Worm (Caenorhabditis elegans) whole organism, young adult: ENCODE results near the gene rps-9.

Experiments
- B0019.2 ChIP-seq: fragments of 200-800 bp; sonication (Bioruptor generic); conservative IDR thresholded peaks from 2 replicates; pipeline ENCODE4 v1.3.6; 2022; ENCODE audit warnings: missing genetic modification reagents, missing genetic modification characterization, missing compliant biosample characterization
- C17E4.6 ChIP-seq: fragments of 200-800 bp; sonication (Bioruptor generic); IDR thresholded peaks from 2 replicates; pipeline ENCODE4 v1.3.6; 2022; ENCODE audit warnings: missing genetic modification reagents, missing genetic modification characterization, missing compliant biosample characterization
- F22D6.2 ChIP-seq: sonication (generic microtip); optimal IDR thresholded peaks from 2 replicates; lab custom pipeline; 2016; ENCODE audit warnings: mild to moderate bottlenecking, missing genetic modification characterization, missing compliant biosample characterization
- F39B2.1 ChIP-seq: fragments of 200-800 bp; sonication (Bioruptor generic); IDR thresholded peaks from 2 replicates; pipeline ENCODE4 v1.3.6; 2022; ENCODE audit warnings: missing genetic modification reagents, missing genetic modification characterization, missing compliant biosample characterization
- F52B5.7 ChIP-seq: sonication (generic microtip); optimal IDR thresholded peaks from 2 replicates; lab custom pipeline; 2016; ENCODE audit warnings: mild to moderate bottlenecking, missing genetic modification characterization, missing compliant biosample characterization
- F55B11.4 ChIP-seq: sonication (generic microtip); optimal IDR thresholded peaks from 2 replicates; lab custom pipeline; 2016; ENCODE audit warnings: missing compliant biosample characterization, missing genetic modification characterization, borderline replicate concordance; ENCODE audit not compliant: insufficient read depth
- F57C9.4 ChIP-seq: sonication (generic microtip); optimal IDR thresholded peaks from 2 replicates; lab custom pipeline; 2017; ENCODE audit warnings: mild to moderate bottlenecking, missing genetic modification characterization, missing compliant biosample characterization
- K11D2.4 ChIP-seq: fragments of 200-800 bp; sonication (Bioruptor generic); IDR thresholded peaks from 2 replicates; pipeline ENCODE4 v1.3.6; 2022; ENCODE audit warnings: missing genetic modification reagents, missing genetic modification characterization, missing compliant biosample characterization
- K12H6.12 ChIP-seq: fragments of 200-800 bp; sonication (Bioruptor generic); optimal IDR thresholded peaks from 2 replicates; lab custom pipeline; 2018; ENCODE audit warnings: mild to moderate bottlenecking, missing genetic modification characterization, missing compliant biosample characterization
- T07F8.4 ChIP-seq: sonication (generic microtip); optimal IDR thresholded peaks from 2 replicates; lab custom pipeline; 2016; ENCODE audit warnings: mild to moderate bottlenecking, missing genetic modification characterization, moderate library complexity, missing compliant biosample characterization
- T26A5.8 ChIP-seq: sonication (generic microtip); optimal IDR thresholded peaks from 2 replicates; lab custom pipeline; 2016; ENCODE audit warnings: missing genetic modification characterization, missing compliant biosample characterization
- Y53F4B.3 ChIP-seq: fragments of 200-800 bp; sonication (Bioruptor generic); IDR thresholded peaks from 2 replicates; pipeline ENCODE4 v1.3.6; 2022; ENCODE audit warnings: missing genetic modification reagents, missing genetic modification characterization, missing compliant biosample characterization
- Y53G8AR.9 ChIP-seq: fragments of 200-800 bp; sonication (Bioruptor generic); conservative IDR thresholded peaks from 2 replicates; pipeline ENCODE4 v1.3.6; 2022; ENCODE audit warnings: missing genetic modification reagents, missing genetic modification characterization, missing compliant biosample characterization
- Y95B8A.8 ChIP-seq: fragments of 200-800 bp; sonication (Bioruptor generic); IDR thresholded peaks from 2 replicates; pipeline ENCODE4 v1.3.6; 2022; ENCODE audit warnings: missing genetic modification reagents, missing genetic modification characterization, missing compliant biosample characterization
- atf-7 ChIP-seq: sonication (generic microtip); optimal IDR thresholded peaks from 2 replicates; lab custom pipeline; 2017; ENCODE audit warnings: mild to moderate bottlenecking, missing genetic modification characterization, missing compliant biosample characterization
- attf-3 ChIP-seq: fragments of 200-800 bp; sonication (Bioruptor generic); conservative IDR thresholded peaks from 2 replicates; pipeline ENCODE4 v1.3.6; 2022; ENCODE audit warnings: missing genetic modification reagents, missing genetic modification characterization, missing compliant biosample characterization
- attf-5 ChIP-seq: fragments of 200-800 bp; sonication (Bioruptor generic); optimal IDR thresholded peaks from 2 replicates; lab custom pipeline; 2018; ENCODE audit warnings: mild to moderate bottlenecking, missing genetic modification characterization, missing compliant biosample characterization
- attf-6 ChIP-seq: fragments of 200-800 bp; sonication (Bioruptor generic); IDR thresholded peaks from 2 replicates; pipeline ENCODE4 v1.3.6; 2022; ENCODE audit warnings: missing genetic modification reagents, missing genetic modification characterization, missing compliant biosample characterization
- ccch-3 ChIP-seq: fragments of 200-800 bp; sonication (Bioruptor generic); optimal IDR thresholded peaks from 2 replicates; lab custom pipeline; 2018; ENCODE audit warnings: mild to moderate bottlenecking, missing genetic modification characterization, missing compliant biosample characterization
- ceh-58 ChIP-seq: fragments of 200-800 bp; sonication (Bioruptor generic); IDR thresholded peaks from 2 replicates; pipeline ENCODE4 v1.3.6; 2022; ENCODE audit warnings: missing genetic modification characterization, missing compliant biosample characterization
- ceh-91 ChIP-seq: fragments of 200-800 bp; sonication (Bioruptor generic); IDR thresholded peaks from 2 replicates; pipeline ENCODE4 v1.3.6; 2022; ENCODE audit warnings: missing genetic modification reagents, missing genetic modification characterization, missing compliant biosample characterization
- chd-7 ChIP-seq: sonication (generic microtip); optimal IDR thresholded peaks from 2 replicates; lab custom pipeline; 2016; ENCODE audit warnings: mild to moderate bottlenecking, missing genetic modification characterization, moderate library complexity, missing compliant biosample characterization
- dox-1 ChIP-seq: fragments of 200-800 bp; sonication (Bioruptor generic); IDR thresholded peaks from 2 replicates; pipeline ENCODE4 v1.3.6; 2022; ENCODE audit warnings: missing genetic modification reagents, missing genetic modification characterization, missing compliant biosample characterization
- dpff-1 ChIP-seq: sonication (generic microtip); optimal IDR thresholded peaks from 2 replicates; lab custom pipeline; 2017; ENCODE audit warnings: mild to moderate bottlenecking, missing genetic modification characterization, missing compliant biosample characterization
- egl-18 ChIP-seq: fragments of 200-800 bp; sonication (Bioruptor generic); IDR thresholded peaks from 2 replicates; pipeline ENCODE4 v1.3.6; 2022; ENCODE audit warnings: missing genetic modification reagents, missing genetic modification characterization, missing compliant biosample characterization
- him-1 ChIP-seq: sonication (generic microtip); optimal IDR thresholded peaks from 2 replicates; lab custom pipeline; 2016; ENCODE audit warnings: missing genotype, missing genetic modification reagents, missing genetic modification characterization, missing compliant biosample characterization
- hlh-12 ChIP-seq: sonication (generic microtip); optimal IDR thresholded peaks from 2 replicates; lab custom pipeline; 2016; ENCODE audit warnings: missing genetic modification characterization, missing compliant biosample characterization
- hmg-20 ChIP-seq: fragments of 200-800 bp; sonication (Bioruptor generic); IDR thresholded peaks from 2 replicates; pipeline ENCODE4 v1.3.6; 2022; ENCODE audit warnings: missing genetic modification reagents, missing genetic modification characterization, missing compliant biosample characterization
- hrde-1 ChIP-seq: sonication (generic microtip); optimal IDR thresholded peaks from 2 replicates; lab custom pipeline; 2016; ENCODE audit warnings: missing genetic modification characterization, mild to moderate bottlenecking, missing compliant biosample characterization, moderate library complexity, missing genotype, missing genetic modification reagents, borderline replicate concordance
- lin-35 ChIP-seq, 3 experiments: fragments of 150-350 bp in 2 of 3; sonication (generic microtip) in 1 of 3; optimal IDR thresholded peaks; 2 replicates each; lab custom pipeline; 2014 to 2018; ENCODE audit warnings: missing biosample characterization in 3 of 3, missing genetic modification characterization in 3 of 3, missing genetic modification reagents in 3 of 3
- lin-40 ChIP-seq: sonication (generic microtip); optimal IDR thresholded peaks from 2 replicates; lab custom pipeline; 2016; ENCODE audit warnings: missing genetic modification characterization, mild to moderate bottlenecking, missing compliant biosample characterization, missing genotype, missing genetic modification reagents
- lsl-1 ChIP-seq: fragments of 200-800 bp; sonication (Bioruptor generic); optimal IDR thresholded peaks from 2 replicates; lab custom pipeline; 2018; ENCODE audit warnings: mild to moderate bottlenecking, missing genetic modification characterization, moderate library complexity, missing compliant biosample characterization
- lsy-27 ChIP-seq: sonication (generic microtip); optimal IDR thresholded peaks from 2 replicates; lab custom pipeline; 2017; ENCODE audit warnings: missing genetic modification characterization, mild to moderate bottlenecking, missing compliant biosample characterization, antibody characterized with exemption, missing genotype, borderline replicate concordance; ENCODE audit not compliant: insufficient read depth
- madf-3 ChIP-seq: fragments of 200-800 bp; sonication (Bioruptor generic); IDR thresholded peaks from 2 replicates; pipeline ENCODE4 v1.3.6; 2022; ENCODE audit warnings: missing genetic modification reagents, missing genetic modification characterization, missing compliant biosample characterization
- mes-4 ChIP-seq: sonication (generic microtip); optimal IDR thresholded peaks from 2 replicates; lab custom pipeline; 2016; ENCODE audit warnings: missing genotype, missing genetic modification characterization, missing compliant biosample characterization
- mxl-1 ChIP-seq: sonication (generic microtip); optimal IDR thresholded peaks from 2 replicates; lab custom pipeline; 2016; ENCODE audit warnings: missing genetic modification characterization, missing compliant biosample characterization
- nhr-120 ChIP-seq: fragments of 200-800 bp; sonication (Bioruptor generic); IDR thresholded peaks from 2 replicates; pipeline ENCODE4 v1.3.6; 2022; ENCODE audit warnings: missing genetic modification characterization, missing compliant biosample characterization
- nhr-27 ChIP-seq: fragments of 200-800 bp; sonication (Bioruptor generic); optimal IDR thresholded peaks from 2 replicates; lab custom pipeline; 2018; ENCODE audit warnings: mild to moderate bottlenecking, missing genetic modification characterization, moderate library complexity, missing compliant biosample characterization
- nhr-90 ChIP-seq: sonication (generic microtip); optimal IDR thresholded peaks from 2 replicates; lab custom pipeline; 2016; ENCODE audit warnings: missing genotype, mild to moderate bottlenecking, missing genetic modification characterization, missing compliant biosample characterization
- rpc-1 ChIP-seq, 2 experiments: fragments of 150-350 bp in 1 of 2; sonication (generic microtip) in 1 of 2; optimal IDR thresholded peaks; 2 replicates each; lab custom pipeline; 2014 to 2018; ENCODE audit warnings: missing biosample characterization in 1 of 2, missing genetic modification characterization in 1 of 2, missing genetic modification reagents in 1 of 2, missing genotype in 1 of 2
- sdz-38 ChIP-seq: sonication (generic microtip); optimal IDR thresholded peaks from 2 replicates; lab custom pipeline; 2016; ENCODE audit warnings: missing genotype, missing genetic modification characterization, missing compliant biosample characterization
- snpc-1.1 ChIP-seq: sonication (generic microtip); optimal IDR thresholded peaks from 2 replicates; lab custom pipeline; 2017; ENCODE audit warnings: missing genetic modification characterization, mild to moderate bottlenecking, missing compliant biosample characterization, antibody characterized with exemption, moderate library complexity, missing genotype, missing genetic modification reagents; ENCODE audit not compliant: insufficient read depth
- snpc-1.3 ChIP-seq: sonication (generic microtip); optimal IDR thresholded peaks from 2 replicates; lab custom pipeline; 2017; ENCODE audit warnings: missing genetic modification characterization, mild to moderate bottlenecking, missing compliant biosample characterization, antibody characterized with exemption, moderate library complexity, missing genotype, missing genetic modification reagents; ENCODE audit not compliant: insufficient read depth
- tbp1 ChIP-seq: fragments of 200-800 bp; sonication (Bioruptor generic); optimal IDR thresholded peaks from 2 replicates; lab custom pipeline; 2018; ENCODE audit warnings: mild to moderate bottlenecking, missing genetic modification characterization, missing compliant biosample characterization
- unc-130 ChIP-seq: sonication (generic microtip); optimal IDR thresholded peaks from 2 replicates; lab custom pipeline; 2016; ENCODE audit warnings: missing genetic modification reagents, missing genetic modification characterization, missing compliant biosample characterization
- unc-62 ChIP-seq: fragments of 150-350 bp; optimal IDR thresholded peaks from 2 replicates; lab custom pipeline; 2014; ENCODE audit warnings: missing biosample characterization, missing genetic modification reagents, missing genetic modification characterization
- zfh-2 ChIP-seq: fragments of 200-800 bp; sonication (Bioruptor generic); conservative IDR thresholded peaks from 2 replicates; pipeline ENCODE4 v1.3.6; 2022; ENCODE audit warnings: missing genetic modification reagents, missing genetic modification characterization, missing compliant biosample characterization
- ztf-26 ChIP-seq: sonication (generic microtip); optimal IDR thresholded peaks from 2 replicates; lab custom pipeline; 2017; ENCODE audit warnings: missing genetic modification characterization, missing compliant biosample characterization

Gene rps-9

ce11 chrII:11157660-11158059 is 31.5 kb upstream of the rps-9 start (continued):
- peak; percentile 58 for TF ChIP-seq snpc-1.3 (tag; lab: Kevin White, UChicago)
- peak; percentile 10 for TF ChIP-seq T07F8.4 (tag; lab: Kevin White, UChicago)
- no peak for TF ChIP-seq F55B11.4 (tag; lab: Kevin White, UChicago)
- TF ChIP-seq lin-40: peak; percentile 33
- TF ChIP-seq lin-35 (GFP tag; optimal IDR thresholded peaks at IDR 0.05; lab: Kevin White, UChicago): peak in 1 of 3 experiments; percentile 19
- TF ChIP-seq unc-62 (GFP tag; lab: Kevin White, UChicago): no peak
- TF ChIP-seq rpc-1 (optimal IDR thresholded peaks at IDR 0.05; lab: Kevin White, UChicago): peak; percentile 74
- peak; percentile 88 for TF ChIP-seq rpc-1 (tag; optimal IDR thresholded peaks at IDR 0.05; lab: Kevin White, UChicago)
- TF ChIP-seq attf-6 (GFP tag; lab: Robert Waterston, UW): 0 out of 2 replicates have a peak, but pooled peaks have one; percentile 22
- no peak for TF ChIP-seq nhr-120 (GFP tag; lab: Robert Waterston, UW)
- 0 out of 2 replicates have a peak, but pooled peaks have one; percentile 19 for TF ChIP-seq zfh-2 (GFP tag; lab: Robert Waterston, UW)
- no peak for TF ChIP-seq F22D6.2 (tag; lab: Kevin White, UChicago)
- 0 out of 2 replicates have a peak, but pooled peaks have one; percentile 22 for TF ChIP-seq attf-3 (GFP tag; lab: Robert Waterston, UW)
- TF ChIP-seq unc-130 (GFP tag; lab: Kevin White, UChicago): peak; percentile 4
- peak; percentile 51 for TF ChIP-seq attf-5 (GFP tag; lab: Kevin White, UChicago)
- TF ChIP-seq lsy-27 (tag; lab: Kevin White, UChicago): no peak
- TF ChIP-seq F39B2.1 (GFP tag; lab: Robert Waterston, UW): no peak
- TF ChIP-seq sdz-38 (tag; lab: Kevin White, UChicago): no peak
- TF ChIP-seq ztf-26 (tag; lab: Kevin White, UChicago): no peak
- 0 out of 2 replicates have a peak, but pooled peaks have one; percentile 47 for TF ChIP-seq Y95B8A.8 (GFP tag; lab: Robert Waterston, UW)
- TF ChIP-seq C17E4.6 (GFP tag; lab: Robert Waterston, UW): peak; percentile 51; the same call in 1 of the 2 replicates
- TF ChIP-seq ccch-3 (GFP tag; lab: Kevin White, UChicago): no peak
- no peak for TF ChIP-seq madf-3 (GFP tag; lab: Robert Waterston, UW)
- no peak for TF ChIP-seq nhr-27 (tag; lab: Kevin White, UChicago)
- TF ChIP-seq hrde-1 (tag; lab: Kevin White, UChicago): peak; percentile 58
- TF ChIP-seq B0019.2 (GFP tag; lab: Robert Waterston, UW): no peak
- TF ChIP-seq hlh-12 (tag; lab: Kevin White, UChicago): peak; percentile 28
- TF ChIP-seq F57C9.4 (tag; lab: Kevin White, UChicago): no peak
- no peak for TF ChIP-seq F52B5.7 (tag; lab: Kevin White, UChicago)
- no peak for TF ChIP-seq T26A5.8 (tag; lab: Kevin White, UChicago)
- TF ChIP-seq Y53G8AR.9 (GFP tag; lab: Robert Waterston, UW): no peak
- peak; percentile 47 for TF ChIP-seq lsl-1 (GFP tag; lab: Kevin White, UChicago)
- TF ChIP-seq tbp1 (GFP tag; lab: Kevin White, UChicago): peak; percentile 98
- no peak for TF ChIP-seq ceh-58 (GFP tag; lab: Robert Waterston, UW)
- TF ChIP-seq dox-1 (GFP tag; lab: Robert Waterston, UW): peak; percentile 73
- TF ChIP-seq dpff-1 (tag; lab: Kevin White, UChicago): no peak
- TF ChIP-seq K11D2.4 (GFP tag; lab: Robert Waterston, UW): 0 out of 2 replicates have a peak, but pooled peaks have one; percentile 46
- peak; percentile 36 for TF ChIP-seq mes-4 (tag; lab: Kevin White, UChicago)
- no peak for TF ChIP-seq K12H6.12 (tag; lab: Kevin White, UChicago)
- TF ChIP-seq mxl-1: peak; percentile 82
- peak; percentile 44 for TF ChIP-seq chd-7 (tag; lab: Kevin White, UChicago)
- peak; percentile 19 for TF ChIP-seq snpc-1.1
- TF ChIP-seq atf-7 (tag; lab: Kevin White, UChicago): no peak
- TF ChIP-seq hmg-20 (GFP tag; lab: Robert Waterston, UW): no peak
- 0 out of 2 replicates have a peak, but pooled peaks have one; percentile 25 for TF ChIP-seq Y53F4B.3 (GFP tag; lab: Robert Waterston, UW)
- peak; percentile 80 for TF ChIP-seq nhr-90
- TF ChIP-seq him-1 (tag; lab: Kevin White, UChicago): peak; percentile 84
- no peak for TF ChIP-seq egl-18
- TF ChIP-seq ceh-91: no peak
